Worm (Caenorhabditis elegans) whole organism, L2 larva: ENCODE data around the gene srbc-6.

ENCODE experiments used
- C34F6.9 ChIP-seq: fragments of 150-350 bp; optimal IDR thresholded peaks from 2 replicates; lab custom pipeline; 2014; ENCODE audit warnings: missing biosample characterization, missing genetic modification characterization
- F13H6.1 ChIP-seq: sonication (generic microtip); optimal IDR thresholded peaks from 2 replicates; lab custom pipeline; 2016; ENCODE audit warnings: missing genetic modification characterization, missing compliant biosample characterization
- blmp-1 ChIP-seq: sonication (generic microtip); optimal IDR thresholded peaks from 2 replicates; lab custom pipeline; 2017; ENCODE audit warnings: missing genetic modification characterization, mild to moderate bottlenecking, missing compliant biosample characterization, antibody characterized with exemption, moderate library complexity; ENCODE audit not compliant: insufficient read depth
- egl-27 ChIP-seq: sonication (generic microtip); optimal IDR thresholded peaks from 3 replicates; lab custom pipeline; 2017; ENCODE audit warnings: missing biosample characterization, missing genetic modification reagents, missing genetic modification characterization
- lin-11 ChIP-seq: fragments of 150-350 bp; sonication (generic microtip); optimal IDR thresholded peaks from 2 replicates; lab custom pipeline; 2014; ENCODE audit warnings: missing biosample characterization, missing genetic modification characterization, inconsistent platforms, mixed read lengths
- lin-39 ChIP-seq: fragments of 150-350 bp; optimal IDR thresholded peaks from 2 replicates; lab custom pipeline; 2014; ENCODE audit warnings: missing biosample characterization, missing genetic modification reagents, missing genetic modification characterization
- lsy-2 ChIP-seq, 2 experiments: fragments of 150-350 bp in 1 of 2; sonication (generic microtip) in 1 of 2; optimal IDR thresholded peaks; 2 replicates each; lab custom pipeline; 2014 to 2017; ENCODE audit warnings: missing biosample characterization in 2 of 2, missing genetic modification characterization in 2 of 2
- mdl-1 ChIP-seq, 2 experiments: fragments of 150-350 bp in 1 of 2; sonication (generic microtip) in 1 of 2; optimal IDR thresholded peaks; 2 replicates each; lab custom pipeline; 2017; ENCODE audit warnings: missing biosample characterization in 2 of 2, missing genetic modification characterization in 2 of 2
- nhr-10 ChIP-seq: sonication (generic microtip); optimal IDR thresholded peaks from 2 replicates; lab custom pipeline; 2017; ENCODE audit warnings: missing biosample characterization, missing genetic modification characterization
- nhr-12 ChIP-seq: fragments of 150-350 bp; optimal IDR thresholded peaks from 2 replicates; lab custom pipeline; 2014; ENCODE audit warnings: missing biosample characterization, missing genetic modification characterization
- unc-39 ChIP-seq: fragments of 150-350 bp; optimal IDR thresholded peaks from 2 replicates; lab custom pipeline; 2014; ENCODE audit warnings: missing biosample characterization, missing genetic modification characterization

DNA sequence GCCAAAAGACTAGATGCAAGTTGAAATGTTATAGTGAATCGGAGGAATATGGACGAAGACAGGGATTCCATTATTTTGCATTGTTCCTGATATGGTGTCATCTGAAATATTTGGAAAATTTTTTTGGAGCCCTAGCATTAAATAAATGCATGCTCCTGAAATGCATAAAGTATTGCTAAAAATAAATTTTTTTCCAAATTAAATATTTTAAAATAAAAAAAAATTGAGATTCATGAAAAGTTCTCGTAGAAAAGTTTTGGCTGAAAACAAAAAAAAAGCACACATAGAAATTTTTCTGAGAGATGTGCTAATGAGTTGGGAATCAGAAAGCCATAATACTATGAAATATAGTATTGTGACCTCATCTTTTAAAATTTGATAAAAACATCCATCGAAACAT is 14.9 kb upstream of the srbc-6 start, which contains the start of gene srab-7:
- TF ChIP-seq lin-39 (tag; lab: Kevin White, UChicago) (no peak), egl-27 (tag; lab: Kevin White, UChicago) (no peak), C34F6.9 (tag; lab: Kevin White, UChicago) (no peak), lsy-2 (tag; optimal IDR thresholded peaks at IDR 0.05; lab: Kevin White, UChicago) (no peak), F13H6.1 (no peak), nhr-12 (tag; lab: Kevin White, UChicago) (no peak), lin-11 (tag; lab: Kevin White, UChicago) (no peak), mdl-1 (tag; optimal IDR thresholded peaks at IDR 0.05; lab: Kevin White, UChicago) (no peak), nhr-10 (no peak), unc-39 (no peak), blmp-1 (no peak)
